Worm (Caenorhabditis elegans) whole organism, L4 larva: ENCODE measurements around the gene F27D9.12.

Source experiments
- daf-19 ChIP-seq: fragments of 200-800 bp; sonication (Bioruptor generic); conservative IDR thresholded peaks from 2 replicates; pipeline ENCODE4 v1.3.6; 2022; ENCODE audit warnings: missing genetic modification characterization, missing compliant biosample characterization
- hlh-11 ChIP-seq: fragments of 200-800 bp; sonication (Bioruptor generic); optimal IDR thresholded peaks from 2 replicates; lab custom pipeline; 2018; ENCODE audit warnings: mild to moderate bottlenecking, missing genetic modification characterization, missing compliant biosample characterization
- nhr-237 ChIP-seq: sonication (generic microtip); optimal IDR thresholded peaks from 2 replicates; lab custom pipeline; 2017; ENCODE audit warnings: missing biosample characterization, missing genetic modification characterization

ce11 chrX:7678437-7679139 is 21.8 kb upstream of the F27D9.12 start:
- TF ChIP-seq nhr-237 (tag; lab: Kevin White, UChicago) (no peak), hlh-11 (tag; lab: Kevin White, UChicago) (no peak), daf-19 (GFP tag; lab: Robert Waterston, UW) (no peak)
